Fruit fly (Drosophila melanogaster) whole organism, prepupa: ENCODE data around the gene corto.

Experiments used
- Blimp-1 ChIP-seq: fragments of 200-800 bp; sonication (Bioruptor generic); optimal IDR thresholded peaks from 3 replicates; lab custom pipeline; 2017; ENCODE audit warnings: missing biosample characterization, missing genetic modification characterization, mild to moderate bottlenecking, moderate library complexity, missing genetic modification reagents
- CG10669 ChIP-seq: fragments of 200-800 bp; sonication (Bioruptor generic); optimal IDR thresholded peaks from 3 replicates; lab custom pipeline; 2018; ENCODE audit warnings: missing biosample characterization, mild to moderate bottlenecking, missing genetic modification characterization, moderate library complexity
- CG11762 ChIP-seq: fragments of 200-800 bp; sonication (Bioruptor generic); optimal IDR thresholded peaks from 3 replicates; lab custom pipeline; 2016; ENCODE audit warnings: missing biosample characterization, missing genetic modification characterization; ENCODE audit not compliant: insufficient read depth
- CG15336 ChIP-seq: fragments of 200-800 bp; sonication (Bioruptor generic); IDR thresholded peaks from 2 replicates; pipeline ENCODE4 v1.3.6; 2022; ENCODE audit warnings: missing biosample characterization, missing genetic modification characterization
- CG1621 ChIP-seq: fragments of 200-800 bp; sonication (Bioruptor generic); optimal IDR thresholded peaks from 3 replicates; lab custom pipeline; 2018; ENCODE audit warnings: missing biosample characterization, mild to moderate bottlenecking, missing genetic modification characterization
- CG16779 ChIP-seq: fragments of 200-800 bp; sonication (Bioruptor generic); optimal IDR thresholded peaks from 3 replicates; lab custom pipeline; 2017; ENCODE audit warnings: missing biosample characterization, mild to moderate bottlenecking, missing genetic modification characterization
- CG3032 ChIP-seq: fragments of 200-800 bp; optimal IDR thresholded peaks from 2 replicates; lab custom pipeline; 2019; ENCODE audit warnings: missing biosample characterization, mild to moderate bottlenecking, missing genetic modification characterization, moderate library complexity
- CG31627 ChIP-seq: fragments of 200-800 bp; sonication (Bioruptor generic); optimal IDR thresholded peaks from 3 replicates; lab custom pipeline; 2016; ENCODE audit warnings: missing biosample characterization, missing genetic modification characterization
- CG32006 ChIP-seq: fragments of 200-800 bp; sonication (Bioruptor generic); optimal IDR thresholded peaks from 3 replicates; lab custom pipeline; 2017; ENCODE audit warnings: missing biosample characterization, mild to moderate bottlenecking, missing genetic modification characterization
- CG3919 ChIP-seq: fragments of 200-800 bp; sonication (Bioruptor generic); optimal IDR thresholded peaks from 3 replicates; lab custom pipeline; 2016; ENCODE audit warnings: missing biosample characterization, missing genetic modification characterization
- CG6163 ChIP-seq: fragments of 200-800 bp; sonication (Bioruptor generic); IDR thresholded peaks from 3 replicates; pipeline ENCODE4 v1.3.6; 2022; ENCODE audit warnings: missing biosample characterization, missing genetic modification characterization
- CG6792 ChIP-seq: fragments of 200-800 bp; sonication (Bioruptor generic); optimal IDR thresholded peaks from 3 replicates; lab custom pipeline; 2016; ENCODE audit warnings: missing biosample characterization, missing genetic modification characterization
- CG6808 ChIP-seq: fragments of 200-800 bp; sonication (Bioruptor generic); optimal IDR thresholded peaks from 3 replicates; lab custom pipeline; 2017; ENCODE audit warnings: missing biosample characterization, missing genetic modification characterization, mild to moderate bottlenecking, moderate library complexity, missing genetic modification reagents
- CG6854 ChIP-seq: fragments of 200-800 bp; sonication (Bioruptor generic); optimal IDR thresholded peaks from 2 replicates; lab custom pipeline; 2017; ENCODE audit warnings: missing biosample characterization, mild to moderate bottlenecking, missing genetic modification characterization
- CG7368 ChIP-seq: fragments of 200-800 bp; sonication (Bioruptor generic); optimal IDR thresholded peaks from 3 replicates; lab custom pipeline; 2016; ENCODE audit warnings: missing biosample characterization, missing genetic modification characterization
- CG8319 ChIP-seq: fragments of 200-800 bp; sonication (Bioruptor generic); optimal IDR thresholded peaks from 3 replicates; lab custom pipeline; 2016; ENCODE audit warnings: missing biosample characterization, missing genetic modification characterization
- CG8632 ChIP-seq: fragments of 200-800 bp; sonication (Bioruptor generic); optimal IDR thresholded peaks from 3 replicates; lab custom pipeline; 2016; ENCODE audit warnings: missing biosample characterization, missing genetic modification characterization
- CG9139 ChIP-seq: fragments of 200-800 bp; sonication (Bioruptor generic); optimal IDR thresholded peaks from 3 replicates; lab custom pipeline; 2017; ENCODE audit warnings: missing biosample characterization, mild to moderate bottlenecking, missing genetic modification characterization
- Eip75B ChIP-seq: fragments of 200-800 bp; sonication (Bioruptor generic); optimal IDR thresholded peaks from 3 replicates; lab custom pipeline; 2016; ENCODE audit warnings: missing biosample characterization, missing genetic modification characterization
- Eip78C ChIP-seq: fragments of 200-800 bp; sonication (Bioruptor generic); peaks from one replicate; lab custom pipeline; 2016; ENCODE audit warnings: missing biosample characterization, missing genetic modification characterization
- Eip93F ChIP-seq: fragments of 200-800 bp; sonication (Bioruptor generic); optimal IDR thresholded peaks from 2 replicates; lab custom pipeline; 2016; ENCODE audit warnings: missing biosample characterization, mild to moderate bottlenecking, missing genetic modification characterization
- Ets21C ChIP-seq: fragments of 200-800 bp; sonication (Bioruptor generic); optimal IDR thresholded peaks from 3 replicates; lab custom pipeline; 2016; ENCODE audit warnings: missing biosample characterization, missing genetic modification characterization
- Ets96B ChIP-seq: fragments of 200-800 bp; optimal IDR thresholded peaks from 2 replicates; lab custom pipeline; 2019; ENCODE audit warnings: missing biosample characterization, mild to moderate bottlenecking, missing genetic modification characterization, moderate library complexity
- Gug ChIP-seq: fragments of 200-800 bp; sonication (Bioruptor generic); IDR thresholded peaks from 2 replicates; pipeline ENCODE4 v1.3.6; 2022; ENCODE audit warnings: missing biosample characterization, missing genetic modification characterization
- Hr38 ChIP-seq: sonication (Bioruptor generic); optimal IDR thresholded peaks from 2 replicates; lab custom pipeline; 2016; ENCODE audit warnings: missing biosample characterization, missing genetic modification characterization
- Hr39 ChIP-seq: fragments of 200-800 bp; sonication (Bioruptor generic); optimal IDR thresholded peaks from 2 replicates; lab custom pipeline; 2016; ENCODE audit warnings: missing biosample characterization, missing genetic modification characterization
- Hr4 ChIP-seq: fragments of 200-800 bp; sonication (Bioruptor generic); optimal IDR thresholded peaks from 3 replicates; lab custom pipeline; 2016; ENCODE audit warnings: missing biosample characterization, missing genetic modification characterization
- Met ChIP-seq: fragments of 200-800 bp; sonication (Bioruptor generic); optimal IDR thresholded peaks from 3 replicates; lab custom pipeline; 2016; ENCODE audit warnings: missing biosample characterization, missing genetic modification characterization
- OdsH ChIP-seq: fragments of 200-800 bp; sonication (Bioruptor generic); optimal IDR thresholded peaks from 3 replicates; lab custom pipeline; 2016; ENCODE audit warnings: missing biosample characterization, missing genetic modification characterization
- Smox ChIP-seq: fragments of 200-800 bp; sonication (Bioruptor generic); optimal IDR thresholded peaks from 3 replicates; lab custom pipeline; 2016; ENCODE audit warnings: missing biosample characterization, missing genetic modification characterization
- Sox102F ChIP-seq: fragments of 200-800 bp; sonication (Bioruptor generic); optimal IDR thresholded peaks from 2 replicates; lab custom pipeline; 2016; ENCODE audit warnings: missing biosample characterization, mild to moderate bottlenecking, missing genetic modification characterization
- Sox14 ChIP-seq: fragments of 200-800 bp; sonication (Bioruptor generic); optimal IDR thresholded peaks from 3 replicates; lab custom pipeline; 2016; ENCODE audit warnings: missing biosample characterization, missing genetic modification characterization
- Sox15 ChIP-seq: fragments of 200-800 bp; sonication (Bioruptor generic); optimal IDR thresholded peaks from 3 replicates; lab custom pipeline; 2016; ENCODE audit warnings: missing biosample characterization, missing genetic modification characterization
- acj6 ChIP-seq: fragments of 200-800 bp; sonication (Bioruptor generic); optimal IDR thresholded peaks from 3 replicates; lab custom pipeline; 2016; ENCODE audit warnings: missing biosample characterization, missing genetic modification characterization
- dsx ChIP-seq: fragments of 200-800 bp; optimal IDR thresholded peaks from 3 replicates; lab custom pipeline; 2019; ENCODE audit warnings: missing biosample characterization, mild to moderate bottlenecking, missing genetic modification characterization, moderate library complexity; ENCODE audit not compliant: poor library complexity, severe bottlenecking
- eg ChIP-seq: fragments of 200-800 bp; sonication (Bioruptor generic); IDR thresholded peaks from 3 replicates; pipeline ENCODE4 v1.3.6; 2022; ENCODE audit warnings: missing biosample characterization, missing genetic modification characterization
- fd85E ChIP-seq: fragments of 200-800 bp; sonication (Bioruptor generic); optimal IDR thresholded peaks from 3 replicates; lab custom pipeline; 2016; ENCODE audit warnings: missing biosample characterization, missing genetic modification characterization
- fkh ChIP-seq: fragments of 200-800 bp; sonication (Bioruptor generic); optimal IDR thresholded peaks from 3 replicates; lab custom pipeline; 2017; ENCODE audit warnings: missing biosample characterization, mild to moderate bottlenecking, missing genetic modification characterization, moderate library complexity
- lz ChIP-seq: fragments of 200-800 bp; sonication (Bioruptor generic); optimal IDR thresholded peaks from 3 replicates; lab custom pipeline; 2016; ENCODE audit warnings: missing biosample characterization, missing genetic modification characterization
- net ChIP-seq: fragments of 200-800 bp; sonication (Bioruptor generic); optimal IDR thresholded peaks from 3 replicates; lab custom pipeline; 2016; ENCODE audit warnings: missing biosample characterization, missing genetic modification characterization
- salr ChIP-seq, 2 experiments: fragments of 200-800 bp; sonication (Bioruptor generic); optimal IDR thresholded peaks; 3 replicates each; lab custom pipeline; 2016 to 2018; ENCODE audit warnings: missing biosample characterization in 2 of 2, missing genetic modification characterization in 2 of 2, mild to moderate bottlenecking in 1 of 2
- spab ChIP-seq: fragments of 200-800 bp; sonication (Bioruptor generic); optimal IDR thresholded peaks from 2 replicates; lab custom pipeline; 2017; ENCODE audit warnings: missing biosample characterization, mild to moderate bottlenecking, missing genetic modification characterization, missing genetic modification reagents
- ss ChIP-seq, 2 experiments: fragments of 200-800 bp; sonication (Bioruptor generic); optimal IDR thresholded peaks; 2 replicates in 1 of 2; 3 replicates in 1 of 2; lab custom pipeline; 2017 to 2018; ENCODE audit warnings: mild to moderate bottlenecking in 2 of 2, missing biosample characterization in 2 of 2, missing genetic modification characterization in 2 of 2, moderate library complexity in 1 of 2
- svp ChIP-seq: fragments of 200-800 bp; sonication (Bioruptor generic); peaks from one replicate; lab custom pipeline; 2016; ENCODE audit warnings: missing biosample characterization, missing genetic modification characterization
- topi ChIP-seq: fragments of 200-800 bp; sonication (Bioruptor generic); optimal IDR thresholded peaks from 3 replicates; lab custom pipeline; 2016; ENCODE audit warnings: missing biosample characterization, missing genetic modification characterization
- vri ChIP-seq: fragments of 200-800 bp; sonication (Bioruptor generic); optimal IDR thresholded peaks from 3 replicates; lab custom pipeline; 2016; ENCODE audit warnings: missing biosample characterization, mild to moderate bottlenecking, missing genetic modification characterization

corto gene

DNA sequence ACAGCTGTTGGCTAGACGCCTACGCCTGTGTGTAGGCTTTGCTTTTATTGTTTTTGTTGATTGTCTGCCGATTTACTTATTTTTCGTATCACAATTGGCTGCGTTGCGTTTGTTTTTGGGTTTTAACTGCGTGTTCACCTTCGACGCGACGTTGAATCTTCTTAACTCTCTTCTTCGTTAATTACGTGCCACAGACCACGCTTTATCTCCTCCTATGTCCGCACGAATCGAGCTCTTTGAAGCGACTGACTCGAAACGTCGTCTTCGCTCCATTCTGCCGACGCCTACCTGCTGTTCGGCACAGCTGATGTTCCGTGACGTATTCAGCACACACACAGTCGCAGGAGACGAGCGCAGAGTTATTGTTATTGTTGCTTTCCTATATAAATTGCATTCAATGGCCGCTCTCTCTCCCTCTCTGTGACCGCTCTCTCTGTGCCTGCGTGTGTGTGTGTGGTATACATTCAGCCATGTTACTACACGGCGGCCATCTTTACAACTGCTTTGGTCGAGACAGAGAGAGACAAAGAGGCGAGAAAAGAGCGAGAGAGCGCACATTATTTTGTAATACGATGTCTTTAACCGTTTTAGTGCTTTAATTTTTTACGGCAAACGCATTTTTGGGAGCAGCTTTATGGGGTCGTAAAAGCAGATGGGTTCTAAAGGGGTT lies at the start of gene corto:
Gene corto (minus strand): TSS at position 251 of the 670 bp plus-strand sequence.
- TF ChIP-seq Eip93F (GFP tag; lab: Kevin White, UChicago) = peak; percentile 60
- TF ChIP-seq fkh (GFP tag; lab: Kevin White, UChicago) = peak; percentile 22
- peak; percentile 19 to 27 for TF ChIP-seq ss (GFP tag; optimal IDR thresholded peaks at IDR 0.05; lab: Kevin White, UChicago)
- peak; percentile 81 for TF ChIP-seq svp
- peak; percentile 51 for TF ChIP-seq CG6854
- peak; percentile 9 for TF ChIP-seq Blimp-1 (GFP tag; lab: Kevin White, UChicago)
- TF ChIP-seq CG3032 (tag; lab: Kevin White, UChicago) = no peak
- TF ChIP-seq vri (GFP tag; lab: Kevin White, UChicago) = peak; percentile 97
- TF ChIP-seq CG8319 = no peak
- TF ChIP-seq lz (GFP tag; lab: Kevin White, UChicago) = no peak
- no peak for TF ChIP-seq CG9139
- no peak for TF ChIP-seq CG6792 (GFP tag; lab: Kevin White, UChicago)
- peak; percentile 36 for TF ChIP-seq CG7368 (GFP tag; lab: Kevin White, UChicago)
- no peak for TF ChIP-seq CG3919 (GFP tag; lab: Kevin White, UChicago)
- TF ChIP-seq Eip75B = peak; percentile 24
- TF ChIP-seq CG11762 (GFP tag; lab: Kevin White, UChicago) = no peak
- TF ChIP-seq CG16779 = peak; percentile 15
- TF ChIP-seq topi (GFP tag; lab: Kevin White, UChicago) = peak; percentile 1
- TF ChIP-seq net = peak; percentile 58
- peak; percentile 52 for TF ChIP-seq Sox14
- peak; percentile 2 for TF ChIP-seq CG6808 (GFP tag; lab: Kevin White, UChicago)
- TF ChIP-seq Sox102F (GFP tag; lab: Kevin White, UChicago) = peak; percentile 9
- TF ChIP-seq Eip78C (GFP tag; lab: Kevin White, UChicago) = peak; percentile 75
- TF ChIP-seq CG1621 (tag; lab: Kevin White, UChicago) = no peak
- peak; percentile 6 for TF ChIP-seq Smox (GFP tag; lab: Kevin White, UChicago)
- TF ChIP-seq Hr38 (GFP tag; lab: Kevin White, UChicago) = no peak
- peak; percentile 87 for TF ChIP-seq dsx (GFP tag; lab: Kevin White, UChicago)
- TF ChIP-seq salr (GFP tag; optimal IDR thresholded peaks at IDR 0.05; lab: Kevin White, UChicago) = no peak
- peak; percentile 65 for TF ChIP-seq fd85E (GFP tag; lab: Kevin White, UChicago)

dm6 chr3R:5127790-5128243 lies 40.9 kb upstream of the corto start, which contains the start of gene RabGGTa:
Gene RabGGTa, plus strand, starts transcription at chr3R:5128087.
- peak; percentile 69 for TF ChIP-seq CG10669 (GFP tag; lab: Kevin White, UChicago)
- peak in 1 of 2 experiments; percentile 47 for TF ChIP-seq ss (GFP tag; optimal IDR thresholded peaks at IDR 0.05; lab: Kevin White, UChicago)
- peak; percentile 52 for TF ChIP-seq Ets21C
- TF ChIP-seq CG6808 (GFP tag; lab: Kevin White, UChicago) = peak; percentile 54
- TF ChIP-seq Sox14 = peak; percentile 73
- TF ChIP-seq Hr4 = peak; percentile 78
- TF ChIP-seq fkh (GFP tag; lab: Kevin White, UChicago) = peak; percentile 81
- TF ChIP-seq CG32006 (GFP tag; lab: Kevin White, UChicago) = peak; percentile 80
- TF ChIP-seq acj6 (GFP tag; lab: Kevin White, UChicago) = peak; percentile 72
- peak; percentile 67 for TF ChIP-seq CG31627 (GFP tag; lab: Kevin White, UChicago)
- TF ChIP-seq Gug (GFP tag; lab: Robert Waterston, UW) = peak; percentile 63
- peak; percentile 73 for TF ChIP-seq Hr39 (GFP tag; lab: Kevin White, UChicago)
- peak; percentile 73 for TF ChIP-seq Smox (GFP tag; lab: Kevin White, UChicago)
- TF ChIP-seq Ets96B (tag; lab: Kevin White, UChicago) = peak; percentile 64
- TF ChIP-seq Hr38 (GFP tag; lab: Kevin White, UChicago) = no peak
- peak; percentile 8 for TF ChIP-seq spab
- peak; percentile 35 for TF ChIP-seq CG7368 (GFP tag; lab: Kevin White, UChicago)
- TF ChIP-seq Met (GFP tag; lab: Kevin White, UChicago) = peak; percentile 74
- peak; percentile 29 for TF ChIP-seq Sox15 (GFP tag; lab: Kevin White, UChicago)
- peak; percentile 73 for TF ChIP-seq OdsH
- TF ChIP-seq CG3032 (tag; lab: Kevin White, UChicago) = peak; percentile 74
- TF ChIP-seq Sox102F (GFP tag; lab: Kevin White, UChicago) = peak; percentile 68
- peak; percentile 73 for TF ChIP-seq CG6163 (GFP tag; lab: Robert Waterston, UW)
- TF ChIP-seq svp = peak; percentile 87
- no peak for TF ChIP-seq CG9139
- peak; percentile 88 for TF ChIP-seq Eip78C (GFP tag; lab: Kevin White, UChicago)
- TF ChIP-seq CG15336 = peak; percentile 71
- TF ChIP-seq Blimp-1 (GFP tag; lab: Kevin White, UChicago) = peak; percentile 17
- peak; percentile 56 for TF ChIP-seq CG3919 (GFP tag; lab: Kevin White, UChicago)
- peak; percentile 42 for TF ChIP-seq CG8632
- TF ChIP-seq eg (GFP tag; lab: Robert Waterston, UW) = peak; percentile 76
- TF ChIP-seq dsx (GFP tag; lab: Kevin White, UChicago) = peak; percentile 37
- TF ChIP-seq CG16779 = peak; percentile 15
